Worm (Caenorhabditis elegans) whole organism, late embryonic: Measurements from ENCODE around the gene F55A11.11.

ENCODE experiments used
- C38D4.7 ChIP-seq: fragments of 200-800 bp; sonication (Bioruptor generic); optimal IDR thresholded peaks from 2 replicates; lab custom pipeline; 2018; ENCODE audit warnings: mild to moderate bottlenecking, missing genetic modification characterization, moderate library complexity, missing compliant biosample characterization
- ceh-14 ChIP-seq: sonication (generic microtip); optimal IDR thresholded peaks from 2 replicates; lab custom pipeline; 2016; ENCODE audit warnings: missing genotype, missing genetic modification characterization, missing compliant biosample characterization
- ceh-34 ChIP-seq: sonication (generic microtip); optimal IDR thresholded peaks from 2 replicates; lab custom pipeline; 2016; ENCODE audit warnings: mild to moderate bottlenecking, missing genetic modification characterization, missing compliant biosample characterization
- ceh-45 ChIP-seq: fragments of 200-800 bp; sonication (Bioruptor generic); IDR thresholded peaks from 2 replicates; pipeline ENCODE4 v1.3.6; 2022; ENCODE audit warnings: missing genetic modification reagents, missing genetic modification characterization, missing compliant biosample characterization
- hlh-8 ChIP-seq: sonication (generic microtip); optimal IDR thresholded peaks from 2 replicates; lab custom pipeline; 2016; ENCODE audit warnings: missing genotype, missing genetic modification characterization, missing compliant biosample characterization
- lin-11 ChIP-seq: fragments of 200-800 bp; sonication (Bioruptor generic); optimal IDR thresholded peaks from 2 replicates; lab custom pipeline; 2018; ENCODE audit warnings: mild to moderate bottlenecking, missing genetic modification characterization, missing compliant biosample characterization
- nhr-11 ChIP-seq: fragments of 150-350 bp; optimal IDR thresholded peaks from 2 replicates; lab custom pipeline; 2014; ENCODE audit warnings: missing biosample characterization, missing genetic modification characterization
- sox-4 ChIP-seq: sonication (generic microtip); optimal IDR thresholded peaks from 2 replicates; lab custom pipeline; 2017; ENCODE audit warnings: mild to moderate bottlenecking, missing genetic modification characterization, inconsistent platforms, missing compliant biosample characterization

DNA sequence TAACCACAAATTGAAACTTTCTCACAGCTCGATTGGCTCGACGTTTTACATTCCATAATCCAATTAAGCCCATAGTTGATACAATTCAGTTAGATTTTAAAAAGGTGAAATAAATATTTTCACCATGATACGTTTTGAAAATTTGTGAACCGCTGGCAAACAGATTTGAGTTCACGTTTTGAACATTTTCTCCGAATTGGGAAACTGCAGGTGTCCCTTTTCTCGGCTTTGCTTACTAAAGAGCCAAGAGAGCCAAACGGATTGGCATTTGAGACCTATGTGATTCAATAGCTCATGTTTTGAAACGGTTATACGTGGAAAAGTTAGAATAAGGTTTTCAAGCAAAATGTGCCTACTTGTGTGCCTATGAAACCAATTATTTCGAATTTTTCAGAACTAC lies 46.1 kb upstream of the F55A11.11 start, which contains the start of gene spe-42:
- TF ChIP-seq lin-11 = no peak
- no peak for TF ChIP-seq hlh-8 (tag; lab: Kevin White, UChicago)
- no peak for TF ChIP-seq ceh-45 (GFP tag; lab: Robert Waterston, UW)
- TF ChIP-seq ceh-34 (tag; lab: Kevin White, UChicago) = no peak
- no peak for TF ChIP-seq ceh-14 (tag; lab: Kevin White, UChicago)
- no peak for TF ChIP-seq C38D4.7 (GFP tag; lab: Kevin White, UChicago)
- no peak for TF ChIP-seq sox-4
- TF ChIP-seq nhr-11 (tag; lab: Kevin White, UChicago) = no peak
